Worm (Caenorhabditis elegans) whole organism, midembryonic: ENCODE measurements around the gene his-60.

ENCODE experiments used
- T22C8.4 ChIP-seq: fragments of 200-800 bp; sonication (Bioruptor generic); IDR thresholded peaks from 2 replicates; pipeline ENCODE4 v1.3.6; 2022; ENCODE audit warnings: missing genetic modification characterization, missing compliant biosample characterization
- cog-1 ChIP-seq: sonication (generic microtip); optimal IDR thresholded peaks from 2 replicates; lab custom pipeline; 2016; ENCODE audit warnings: missing genetic modification characterization, missing compliant biosample characterization
- flt-1 ChIP-seq: fragments of 200-800 bp; sonication (Bioruptor generic); IDR thresholded peaks from 2 replicates; pipeline ENCODE4 v1.3.6; 2022; ENCODE audit warnings: missing genetic modification characterization, missing compliant biosample characterization
- klf-2 ChIP-seq: fragments of 200-800 bp; sonication (Bioruptor generic); conservative IDR thresholded peaks from 2 replicates; pipeline ENCODE4 v1.3.6; 2022; ENCODE audit warnings: missing genetic modification reagents, missing genetic modification characterization, missing compliant biosample characterization
- med-1 ChIP-seq: sonication (generic microtip); optimal IDR thresholded peaks from 2 replicates; lab custom pipeline; 2017; ENCODE audit warnings: missing genetic modification characterization, mild to moderate bottlenecking, missing compliant biosample characterization, antibody characterized with exemption, missing genetic modification reagents; ENCODE audit not compliant: insufficient read depth
- ref-1 ChIP-seq: fragments of 200-800 bp; sonication (Bioruptor generic); conservative IDR thresholded peaks from 2 replicates; pipeline ENCODE4 v1.3.6; 2022; ENCODE audit warnings: missing genetic modification reagents, missing genetic modification characterization, missing compliant biosample characterization
- tab-1 ChIP-seq: fragments of 200-800 bp; sonication (Bioruptor generic); IDR thresholded peaks from 2 replicates; pipeline ENCODE4 v1.3.6; 2022; ENCODE audit warnings: missing genetic modification characterization, missing compliant biosample characterization
- ztf-23 ChIP-seq: fragments of 200-800 bp; sonication (Bioruptor generic); IDR thresholded peaks from 2 replicates; pipeline ENCODE4 v1.3.6; 2022; ENCODE audit warnings: missing genetic modification reagents, missing genetic modification characterization, missing compliant biosample characterization
- ztf-29 ChIP-seq: fragments of 200-800 bp; sonication (Bioruptor generic); IDR thresholded peaks from 2 replicates; pipeline ENCODE4 v1.3.6; 2022; ENCODE audit warnings: missing genetic modification reagents, missing genetic modification characterization, missing compliant biosample characterization

The his-60 gene

ce11 chrIV:7487554-7488456 is at the start of gene his-60, which contains the start of gene his-59:
TSS of gene his-60 (minus strand) at chrIV:7487992.
TSS of gene his-59 (plus strand) at chrIV:7488249.
- no peak for TF ChIP-seq med-1
- TF ChIP-seq T22C8.4 (GFP tag; lab: Robert Waterston, UW), result 0 out of 2 replicates have a peak, but pooled peaks have one; percentile 6
- TF ChIP-seq tab-1 (GFP tag; lab: Robert Waterston, UW), result no peak; the same call in 1 of the 2 replicates
- peak; percentile 90 for TF ChIP-seq flt-1 (GFP tag; lab: Robert Waterston, UW)
- peak; percentile 60 for TF ChIP-seq cog-1 (tag; lab: Kevin White, UChicago)
- TF ChIP-seq ztf-23, result peak; percentile 67; the same call in 1 of the 2 replicates

ce11 chrIV:7532360-7532759 is 44.6 kb upstream of the his-60 start, which contains the start of gene R05G6.1:
TSS of gene R05G6.1 (plus strand) at chrIV:7532660.
- TF ChIP-seq cog-1 (tag; lab: Kevin White, UChicago), result no peak
- no peak for TF ChIP-seq flt-1 (GFP tag; lab: Robert Waterston, UW)
- TF ChIP-seq T22C8.4 (GFP tag; lab: Robert Waterston, UW), result no peak
- no peak for TF ChIP-seq ztf-23
- no peak for TF ChIP-seq med-1
- no peak for TF ChIP-seq klf-2 (GFP tag; lab: Robert Waterston, UW)
- TF ChIP-seq tab-1 (GFP tag; lab: Robert Waterston, UW), result no peak
- TF ChIP-seq ztf-29 (GFP tag; lab: Robert Waterston, UW), result no peak
- TF ChIP-seq ref-1, result no peak

DNA sequence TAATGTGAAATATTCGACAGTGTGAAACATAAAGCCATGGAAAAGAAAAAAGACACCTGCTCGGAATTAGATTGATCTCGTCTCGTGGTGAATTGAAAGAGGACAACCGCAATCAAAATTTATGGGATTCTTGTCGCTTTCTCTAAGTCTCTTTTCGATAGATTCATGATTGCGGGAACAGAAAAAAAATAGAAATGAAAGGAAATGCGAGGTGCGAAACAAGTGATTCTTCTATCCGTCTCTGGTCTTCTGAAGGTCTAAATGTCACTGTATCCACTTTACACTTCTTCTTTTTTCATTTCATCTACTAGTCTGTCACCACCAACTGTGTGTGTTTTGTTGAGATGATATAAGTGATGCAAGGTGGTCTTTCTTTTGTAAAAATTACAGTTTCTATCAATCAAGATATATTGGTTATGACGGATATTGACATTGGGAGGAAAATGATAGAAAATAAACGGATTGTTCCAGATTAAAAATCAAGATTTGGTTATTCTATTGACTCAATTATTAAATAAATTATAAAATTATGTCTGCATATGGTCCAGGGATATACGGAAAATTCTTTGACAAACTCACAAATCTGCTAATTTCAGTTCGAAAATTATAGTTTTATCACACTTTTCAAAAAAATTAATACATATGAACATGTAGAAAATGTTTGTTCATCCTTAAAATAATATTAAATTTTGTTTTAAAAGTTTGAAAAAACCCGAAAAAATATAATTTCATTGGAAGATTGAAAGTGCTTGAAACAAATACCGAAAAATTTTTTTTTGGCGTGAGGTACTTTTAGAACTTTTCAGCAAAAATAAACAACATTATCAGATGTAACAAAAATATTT is 42.7 kb upstream of the his-60 start:
- TF ChIP-seq flt-1 (GFP tag; lab: Robert Waterston, UW) (no peak), ref-1 (no peak), tab-1 (GFP tag; lab: Robert Waterston, UW) (no peak), ztf-29 (GFP tag; lab: Robert Waterston, UW) (no peak), ztf-23 (no peak), klf-2 (GFP tag; lab: Robert Waterston, UW) (no peak), med-1 (no peak), cog-1 (tag; lab: Kevin White, UChicago) (no peak), T22C8.4 (GFP tag; lab: Robert Waterston, UW) (no peak)

ce11 chrIV:7523744-7524143 is 36.0 kb upstream of the his-60 start:
- no peak for TF ChIP-seq med-1
- TF ChIP-seq klf-2 (GFP tag; lab: Robert Waterston, UW), result no peak
- no peak for TF ChIP-seq cog-1 (tag; lab: Kevin White, UChicago)
- no peak for TF ChIP-seq tab-1 (GFP tag; lab: Robert Waterston, UW)

ce11 chrIV:7521591-7521990 is 33.8 kb upstream of the his-60 start:
- TF ChIP-seq ztf-29 (GFP tag; lab: Robert Waterston, UW) (no peak), klf-2 (GFP tag; lab: Robert Waterston, UW) (no peak), flt-1 (GFP tag; lab: Robert Waterston, UW) (no peak), T22C8.4 (GFP tag; lab: Robert Waterston, UW) (no peak), ref-1 (no peak), ztf-23 (no peak), cog-1 (tag; lab: Kevin White, UChicago) (no peak), tab-1 (GFP tag; lab: Robert Waterston, UW) (no peak), med-1 (no peak)

ce11 chrIV:7520841-7521240 is 33.0 kb upstream of the his-60 start:
- TF ChIP-seq tab-1 (GFP tag; lab: Robert Waterston, UW), result no peak
- TF ChIP-seq flt-1 (GFP tag; lab: Robert Waterston, UW), result no peak
- TF ChIP-seq ztf-29 (GFP tag; lab: Robert Waterston, UW), result no peak
- no peak for TF ChIP-seq T22C8.4 (GFP tag; lab: Robert Waterston, UW)
- no peak for TF ChIP-seq ztf-23
- no peak for TF ChIP-seq med-1
- TF ChIP-seq cog-1 (tag; lab: Kevin White, UChicago), result no peak
- no peak for TF ChIP-seq ref-1
- no peak for TF ChIP-seq klf-2 (GFP tag; lab: Robert Waterston, UW)

DNA sequence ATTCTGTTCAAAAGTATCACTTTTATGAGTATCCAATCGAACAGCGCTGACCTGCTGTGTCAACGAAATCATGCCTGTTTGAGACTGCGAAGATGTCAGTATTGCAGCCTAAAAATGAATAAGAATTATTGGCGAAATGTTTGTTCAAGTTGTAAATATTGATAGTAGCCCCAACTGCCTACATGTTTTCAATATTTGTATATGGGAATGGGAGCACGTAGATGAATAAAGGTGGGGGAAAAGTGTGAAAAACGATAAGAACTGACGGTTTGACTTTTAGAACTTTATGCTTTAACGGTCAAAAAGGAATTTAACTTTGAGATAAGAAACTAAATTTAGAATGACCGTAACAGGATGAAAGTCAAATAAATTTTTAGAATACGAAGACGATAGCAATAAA is 32.5 kb upstream of the his-60 start:
- TF ChIP-seq klf-2 (GFP tag; lab: Robert Waterston, UW), result no peak
- TF ChIP-seq ref-1, result no peak
- TF ChIP-seq cog-1 (tag; lab: Kevin White, UChicago), result no peak
- TF ChIP-seq ztf-29 (GFP tag; lab: Robert Waterston, UW), result no peak
- TF ChIP-seq med-1, result no peak
- TF ChIP-seq tab-1 (GFP tag; lab: Robert Waterston, UW), result no peak
- TF ChIP-seq T22C8.4 (GFP tag; lab: Robert Waterston, UW), result no peak
- no peak for TF ChIP-seq ztf-23
- no peak for TF ChIP-seq flt-1 (GFP tag; lab: Robert Waterston, UW)

- no peak for TF ChIP-seq med-1
- TF ChIP-seq ztf-29 (GFP tag; lab: Robert Waterston, UW), result no peak
- TF ChIP-seq ztf-23, result no peak
- no peak for TF ChIP-seq flt-1 (GFP tag; lab: Robert Waterston, UW)
- TF ChIP-seq tab-1 (GFP tag; lab: Robert Waterston, UW), result no peak
- TF ChIP-seq ref-1, result no peak
- TF ChIP-seq klf-2 (GFP tag; lab: Robert Waterston, UW), result no peak
- no peak for TF ChIP-seq cog-1 (tag; lab: Kevin White, UChicago)
- TF ChIP-seq T22C8.4 (GFP tag; lab: Robert Waterston, UW), result no peak
These were observed 28.4 kb upstream of the his-60 start, which contains the start of the genes R05G6.9 and R05G6.3 for ce11 chrIV:7516167-7516566. TSS of gene R05G6.9 (minus strand) at chrIV:7516267. TSS of gene R05G6.3 (plus strand) at chrIV:7516552.
